Fruit fly (Drosophila melanogaster): ENCODE data around the gene ry.

ry gene

dm6 chr3R:13032323-13032722 is at the start of gene ry:
ry (plus strand) TSS chr3R:13032528.
- TF ChIP-seq CG33017 (tag; optimal IDR thresholded peaks at IDR 0.05): peak; percentile 43
- TF ChIP-seq cic (GFP tag; optimal IDR thresholded peaks at IDR 0.05): peak; percentile 84
- no peak for TF ChIP-seq Crg-1 (GFP tag; optimal IDR thresholded peaks at IDR 0.05)
- TF ChIP-seq Mnt (GFP tag; optimal IDR thresholded peaks at IDR 0.05): peak; percentile 70

DNA sequence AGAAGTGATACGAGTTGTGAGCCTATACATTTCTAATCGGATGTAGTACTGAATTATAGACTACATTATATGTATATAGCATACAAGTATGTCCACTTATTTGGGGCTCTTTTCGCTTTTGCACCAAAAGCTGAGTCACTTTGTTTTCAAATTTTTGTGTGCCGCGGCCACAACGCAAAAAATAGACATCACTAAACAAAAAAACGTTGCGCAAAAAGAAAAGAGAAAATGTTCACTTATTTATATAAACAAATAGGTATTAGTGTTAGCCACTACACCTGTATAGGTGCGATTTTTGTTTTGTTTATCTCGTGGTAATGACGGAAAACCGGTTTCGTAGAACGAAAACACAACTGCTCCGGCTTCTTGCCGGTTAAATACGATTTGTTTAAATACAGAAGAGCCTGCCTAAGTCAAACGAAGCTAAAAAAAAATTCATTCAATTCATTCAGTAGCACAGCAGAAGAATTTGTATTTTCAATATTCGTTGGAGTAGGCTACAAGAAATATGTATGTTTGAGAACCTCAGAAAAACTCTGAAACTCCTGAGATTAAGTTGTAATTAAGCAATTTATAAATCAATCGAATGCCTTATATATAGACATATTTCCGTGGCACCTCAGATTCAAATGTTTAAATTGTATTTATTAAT is 49.2 kb upstream of the ry start:
- no peak for TF ChIP-seq CG12768 (GFP tag; optimal IDR thresholded peaks at IDR 0.05)
- TF ChIP-seq Crg-1 (GFP tag; optimal IDR thresholded peaks at IDR 0.05): no peak
- no peak for TF ChIP-seq CG1620 (GFP tag; optimal IDR thresholded peaks at IDR 0.05)
- no peak for TF ChIP-seq pad (GFP tag; optimal IDR thresholded peaks at IDR 0.05)
- TF ChIP-seq tj (GFP tag; optimal IDR thresholded peaks at IDR 0.05): no peak
- TF ChIP-seq kay (GFP tag; ENCODE audit: borderline replicate concordance): peak; percentile 98
- no peak for TF ChIP-seq toe (GFP tag; optimal IDR thresholded peaks at IDR 0.05)
- TF ChIP-seq Hr96 (GFP tag; optimal IDR thresholded peaks at IDR 0.05): no peak
- peak; percentile 78 for TF ChIP-seq cic (GFP tag; optimal IDR thresholded peaks at IDR 0.05)
- no peak for TF ChIP-seq bab1 (GFP tag; optimal IDR thresholded peaks at IDR 0.05)
- no peak for TF ChIP-seq CG33017 (tag; optimal IDR thresholded peaks at IDR 0.05)
- TF ChIP-seq CG11617 (GFP tag; optimal IDR thresholded peaks at IDR 0.05): no peak
- no peak for TF ChIP-seq CG7045 (GFP tag; optimal IDR thresholded peaks at IDR 0.05)
- no peak for TF ChIP-seq Clk (GFP tag; optimal IDR thresholded peaks at IDR 0.05)
- TF ChIP-seq CG5204 (GFP tag; optimal IDR thresholded peaks at IDR 0.05): no peak
- no peak for TF ChIP-seq ovo (GFP tag; optimal IDR thresholded peaks at IDR 0.05)
- no peak for TF ChIP-seq cnc (optimal IDR thresholded peaks at IDR 0.05)
- no peak for TF ChIP-seq CG14711 (tag; optimal IDR thresholded peaks at IDR 0.05)
- peak; percentile 24 for TF ChIP-seq Mnt (GFP tag; optimal IDR thresholded peaks at IDR 0.05)
- TF ChIP-seq CG7101 (tag; optimal IDR thresholded peaks at IDR 0.05): no peak

- peak; percentile 34 for TF ChIP-seq CG11617 (GFP tag; optimal IDR thresholded peaks at IDR 0.05)
- peak; percentile 59 for TF ChIP-seq CG7101 (tag; optimal IDR thresholded peaks at IDR 0.05)
- no peak for TF ChIP-seq kay (GFP tag; ENCODE audit: borderline replicate concordance)
- peak; percentile 5 for TF ChIP-seq tj (GFP tag; optimal IDR thresholded peaks at IDR 0.05)
- peak; percentile 40 for TF ChIP-seq CG7045 (GFP tag; optimal IDR thresholded peaks at IDR 0.05)
- peak; percentile 70 for TF ChIP-seq bab1 (GFP tag; optimal IDR thresholded peaks at IDR 0.05)
- TF ChIP-seq CG1620 (GFP tag; optimal IDR thresholded peaks at IDR 0.05): no peak
- peak; percentile 59 for TF ChIP-seq CG14711 (tag; optimal IDR thresholded peaks at IDR 0.05)
- TF ChIP-seq CG33017 (tag; optimal IDR thresholded peaks at IDR 0.05): peak; percentile 50
Observed at dm6 chr3R:12985828-12986530, 46.3 kb upstream of the ry start, which contains the start of gene CG31342. CG31342 (plus strand) TSS chr3R:12986041.

DNA sequence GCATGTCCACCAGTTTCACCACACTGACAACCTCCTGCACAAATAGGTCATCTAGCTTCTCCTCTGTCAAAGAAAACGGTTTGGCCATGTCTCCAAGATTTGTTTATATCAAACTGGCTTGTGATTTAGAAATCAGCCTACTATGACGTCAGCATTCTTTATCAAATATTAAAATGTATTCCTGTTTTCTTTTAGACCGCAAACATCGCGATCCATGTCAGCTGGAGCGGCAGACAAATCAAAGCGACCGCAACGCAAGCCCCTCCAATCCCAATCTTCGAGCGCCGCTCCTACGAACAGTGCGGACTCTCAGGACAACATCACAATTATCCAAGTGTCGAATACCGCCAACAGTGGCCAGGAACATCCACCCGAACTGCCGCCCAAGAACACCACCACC is 43.9 kb upstream of the ry start, which contains the start of gene CG14383:
Gene CG14383 (minus strand): TSS at position 101 of the 400 bp plus-strand sequence.
- no peak for TF ChIP-seq cnc (optimal IDR thresholded peaks at IDR 0.05)
- TF ChIP-seq bab1 (GFP tag; optimal IDR thresholded peaks at IDR 0.05): no peak
- no peak for TF ChIP-seq CG11617 (GFP tag; optimal IDR thresholded peaks at IDR 0.05)
- no peak for TF ChIP-seq CG14711 (tag; optimal IDR thresholded peaks at IDR 0.05)

- no peak for TF ChIP-seq CG7101 (tag; optimal IDR thresholded peaks at IDR 0.05)
Observed at dm6 chr3R:12993018-12993417, 39.3 kb upstream of the ry start, which contains the start of gene yellow-f. yellow-f (minus strand) TSS chr3R:12993201.

DNA sequence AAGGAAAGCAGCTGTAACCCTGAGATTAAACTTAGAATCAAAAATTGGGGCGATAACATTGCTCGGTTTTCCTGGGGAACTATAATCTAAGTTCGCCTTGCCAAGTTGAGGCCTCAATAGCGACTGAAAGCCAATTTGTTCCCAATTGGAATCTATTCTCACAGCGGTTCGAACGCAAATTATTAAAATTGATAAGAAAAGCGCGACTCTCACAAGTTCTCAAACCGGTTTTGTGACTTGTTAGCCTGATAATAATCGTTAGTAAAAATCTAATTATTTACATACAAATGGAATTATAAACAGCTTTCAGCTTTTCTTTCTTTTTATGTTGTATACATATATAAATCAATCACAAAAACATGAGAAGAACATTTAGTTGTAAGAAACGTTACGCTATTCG is 37.3 kb upstream of the ry start, which contains the start of gene yellow-f2:
Gene yellow-f2 (minus strand): TSS at position 101 of the 400 bp plus-strand sequence.
- no peak for TF ChIP-seq toe (GFP tag; optimal IDR thresholded peaks at IDR 0.05)

DNA sequence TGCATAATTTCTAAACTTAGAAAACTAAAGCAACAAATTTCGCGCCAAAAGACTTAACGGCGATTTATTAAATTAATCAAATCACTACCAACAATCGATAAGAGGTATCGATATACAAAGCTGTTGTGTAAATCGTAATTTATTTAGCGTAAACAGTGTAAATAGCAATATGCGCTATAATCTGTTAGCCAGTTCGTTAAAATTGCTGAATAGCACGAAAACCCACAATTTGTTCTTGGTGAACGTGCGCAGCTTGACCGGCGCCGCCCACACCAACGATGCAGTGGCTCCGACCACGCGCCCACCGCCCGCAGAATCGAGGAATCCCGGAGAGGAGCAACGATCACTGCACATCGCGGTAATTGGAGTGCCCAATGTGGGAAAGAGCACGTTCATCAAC is 36.8 kb upstream of the ry start, which contains the start of gene CG7488:
Gene CG7488 (plus strand): TSS at position 99 of the 400 bp plus-strand sequence.
- TF ChIP-seq CG7101 (tag; optimal IDR thresholded peaks at IDR 0.05) (no peak), bab1 (GFP tag; optimal IDR thresholded peaks at IDR 0.05) (peak; percentile 44)

Data from whole organism, adult.